Worm (Caenorhabditis elegans) whole organism, young adult: ENCODE data around the gene F35B12.10.
A peak's percentile ranks its signal among the peaks of the same experiment; 100 is the strongest.

ENCODE experiments used
- B0019.2 ChIP-seq: fragments of 200-800 bp; sonication (Bioruptor generic); conservative IDR thresholded peaks from 2 replicates; pipeline ENCODE4 v1.3.6; 2022; ENCODE audit warnings: missing genetic modification reagents, missing genetic modification characterization, missing compliant biosample characterization
- B0261.1 ChIP-seq: sonication (generic microtip); optimal IDR thresholded peaks from 2 replicates; lab custom pipeline; 2016; ENCODE audit warnings: mild to moderate bottlenecking, missing genetic modification characterization, moderate library complexity, missing compliant biosample characterization
- B0336.3 ChIP-seq: fragments of 200-800 bp; sonication (Bioruptor generic); IDR thresholded peaks from 2 replicates; pipeline ENCODE4 v1.3.6; 2022; ENCODE audit warnings: missing genetic modification characterization, missing compliant biosample characterization
- F23B12.7 ChIP-seq: sonication (generic microtip); optimal IDR thresholded peaks from 2 replicates; lab custom pipeline; 2017; ENCODE audit warnings: missing genetic modification characterization, mild to moderate bottlenecking, missing compliant biosample characterization, antibody characterized with exemption, moderate library complexity; ENCODE audit not compliant: insufficient read depth
- F52B5.7 ChIP-seq: sonication (generic microtip); optimal IDR thresholded peaks from 2 replicates; lab custom pipeline; 2016; ENCODE audit warnings: mild to moderate bottlenecking, missing genetic modification characterization, missing compliant biosample characterization
- F55B11.4 ChIP-seq: sonication (generic microtip); optimal IDR thresholded peaks from 2 replicates; lab custom pipeline; 2016; ENCODE audit warnings: missing compliant biosample characterization, missing genetic modification characterization, borderline replicate concordance; ENCODE audit not compliant: insufficient read depth
- K11D2.4 ChIP-seq: fragments of 200-800 bp; sonication (Bioruptor generic); IDR thresholded peaks from 2 replicates; pipeline ENCODE4 v1.3.6; 2022; ENCODE audit warnings: missing genetic modification reagents, missing genetic modification characterization, missing compliant biosample characterization
- K12H6.12 ChIP-seq: fragments of 200-800 bp; sonication (Bioruptor generic); optimal IDR thresholded peaks from 2 replicates; lab custom pipeline; 2018; ENCODE audit warnings: mild to moderate bottlenecking, missing genetic modification characterization, missing compliant biosample characterization
- T07F8.4 ChIP-seq: sonication (generic microtip); optimal IDR thresholded peaks from 2 replicates; lab custom pipeline; 2016; ENCODE audit warnings: mild to moderate bottlenecking, missing genetic modification characterization, moderate library complexity, missing compliant biosample characterization
- ama-1 ChIP-seq, 3 experiments: fragments of 150-350 bp in 1 of 3; sonication (generic microtip) in 2 of 3; optimal IDR thresholded peaks; 2 replicates each; lab custom pipeline; 2014 to 2018; ENCODE audit warnings: missing biosample characterization in 2 of 3, missing genetic modification characterization in 2 of 3, missing genetic modification reagents in 2 of 3
- atf-7 ChIP-seq: sonication (generic microtip); optimal IDR thresholded peaks from 2 replicates; lab custom pipeline; 2017; ENCODE audit warnings: mild to moderate bottlenecking, missing genetic modification characterization, missing compliant biosample characterization
- attf-5 ChIP-seq: fragments of 200-800 bp; sonication (Bioruptor generic); optimal IDR thresholded peaks from 2 replicates; lab custom pipeline; 2018; ENCODE audit warnings: mild to moderate bottlenecking, missing genetic modification characterization, missing compliant biosample characterization
- cebp-1 ChIP-seq, 2 experiments: fragments of 200-800 bp in 1 of 2; sonication (Bioruptor generic) in 1 of 2; sonication (generic microtip) in 1 of 2; IDR thresholded peaks in 1 of 2; optimal IDR thresholded peaks in 1 of 2; 2 replicates each; pipeline versions ENCODE4 v1.3.6 to Lab custom; 2017 to 2022; ENCODE audit warnings: missing compliant biosample characterization in 2 of 2, missing genetic modification characterization in 2 of 2, mild to moderate bottlenecking in 1 of 2, missing genetic modification reagents in 1 of 2, moderate library complexity in 1 of 2
- die-1 ChIP-seq: sonication (generic microtip); optimal IDR thresholded peaks from 2 replicates; lab custom pipeline; 2016; ENCODE audit warnings: missing genotype, mild to moderate bottlenecking, missing genetic modification characterization, missing compliant biosample characterization
- dox-1 ChIP-seq: fragments of 200-800 bp; sonication (Bioruptor generic); IDR thresholded peaks from 2 replicates; pipeline ENCODE4 v1.3.6; 2022; ENCODE audit warnings: missing genetic modification reagents, missing genetic modification characterization, missing compliant biosample characterization
- dpl-1 ChIP-seq: fragments of 150-350 bp; optimal IDR thresholded peaks from 2 replicates; lab custom pipeline; 2014; ENCODE audit warnings: missing biosample characterization, missing genetic modification reagents, missing genetic modification characterization
- ekl-4 ChIP-seq: fragments of 200-800 bp; sonication (Bioruptor generic); IDR thresholded peaks from 2 replicates; pipeline ENCODE4 v1.3.6; 2022; ENCODE audit warnings: missing genetic modification reagents, missing genetic modification characterization, missing compliant biosample characterization
- ets-4 ChIP-seq: fragments of 200-800 bp; sonication (Bioruptor generic); optimal IDR thresholded peaks from 2 replicates; lab custom pipeline; 2018; ENCODE audit warnings: mild to moderate bottlenecking, missing genetic modification characterization, missing compliant biosample characterization
- hlh-26 ChIP-seq: fragments of 200-800 bp; sonication (Bioruptor generic); conservative IDR thresholded peaks from 2 replicates; pipeline ENCODE4 v1.3.6; 2022; ENCODE audit warnings: missing genetic modification reagents, missing genetic modification characterization, missing compliant biosample characterization
- hmg-1.2 ChIP-seq: fragments of 200-800 bp; sonication (Bioruptor generic); IDR thresholded peaks from 2 replicates; pipeline ENCODE4 v1.3.6; 2022; ENCODE audit warnings: missing genetic modification reagents, missing genetic modification characterization, missing compliant biosample characterization
- let-526 ChIP-seq: fragments of 200-800 bp; sonication (Bioruptor generic); IDR thresholded peaks from 2 replicates; pipeline ENCODE4 v1.3.6; 2022; ENCODE audit warnings: missing genetic modification reagents, missing genetic modification characterization, missing compliant biosample characterization
- let-607 ChIP-seq, 2 experiments: fragments of 200-800 bp in 1 of 2; sonication (Bioruptor generic) in 1 of 2; sonication (generic microtip) in 1 of 2; optimal IDR thresholded peaks; 2 replicates each; lab custom pipeline; 2016 to 2018; ENCODE audit warnings: mild to moderate bottlenecking in 2 of 2, missing compliant biosample characterization in 2 of 2, missing genetic modification characterization in 2 of 2, moderate library complexity in 2 of 2, missing genotype in 1 of 2
- lin-35 ChIP-seq, 3 experiments: fragments of 150-350 bp in 2 of 3; sonication (generic microtip) in 1 of 3; optimal IDR thresholded peaks; 2 replicates each; lab custom pipeline; 2014 to 2018; ENCODE audit warnings: missing biosample characterization in 3 of 3, missing genetic modification characterization in 3 of 3, missing genetic modification reagents in 3 of 3
- madf-3 ChIP-seq: fragments of 200-800 bp; sonication (Bioruptor generic); IDR thresholded peaks from 2 replicates; pipeline ENCODE4 v1.3.6; 2022; ENCODE audit warnings: missing genetic modification reagents, missing genetic modification characterization, missing compliant biosample characterization
- nhr-27 ChIP-seq: fragments of 200-800 bp; sonication (Bioruptor generic); optimal IDR thresholded peaks from 2 replicates; lab custom pipeline; 2018; ENCODE audit warnings: mild to moderate bottlenecking, missing genetic modification characterization, moderate library complexity, missing compliant biosample characterization
- nhr-80 ChIP-seq: sonication (generic microtip); optimal IDR thresholded peaks from 2 replicates; lab custom pipeline; 2016; ENCODE audit warnings: missing genetic modification characterization, missing compliant biosample characterization
- nhr-90 ChIP-seq: sonication (generic microtip); optimal IDR thresholded peaks from 2 replicates; lab custom pipeline; 2016; ENCODE audit warnings: missing genotype, mild to moderate bottlenecking, missing genetic modification characterization, missing compliant biosample characterization
- snpc-4 ChIP-seq, 5 experiments: fragments of 150-350 bp in 1 of 5; sonication (generic microtip) in 4 of 5; optimal IDR thresholded peaks; 2 replicates each; lab custom pipeline; 2014 to 2018; ENCODE audit warnings: missing genetic modification characterization in 5 of 5, missing biosample characterization in 3 of 5, antibody characterized with exemption in 2 of 5, mild to moderate bottlenecking in 2 of 5, missing compliant biosample characterization in 2 of 5, missing genotype in 2 of 5, moderate library complexity in 2 of 5, missing genetic modification reagents in 1 of 5
- tbp1 ChIP-seq: fragments of 200-800 bp; sonication (Bioruptor generic); optimal IDR thresholded peaks from 2 replicates; lab custom pipeline; 2018; ENCODE audit warnings: mild to moderate bottlenecking, missing genetic modification characterization, missing compliant biosample characterization
- zim-3 ChIP-seq: sonication (generic microtip); optimal IDR thresholded peaks from 2 replicates; lab custom pipeline; 2017; ENCODE audit warnings: mild to moderate bottlenecking, missing genetic modification characterization, moderate library complexity, missing compliant biosample characterization

Gene F35B12.10

DNA sequence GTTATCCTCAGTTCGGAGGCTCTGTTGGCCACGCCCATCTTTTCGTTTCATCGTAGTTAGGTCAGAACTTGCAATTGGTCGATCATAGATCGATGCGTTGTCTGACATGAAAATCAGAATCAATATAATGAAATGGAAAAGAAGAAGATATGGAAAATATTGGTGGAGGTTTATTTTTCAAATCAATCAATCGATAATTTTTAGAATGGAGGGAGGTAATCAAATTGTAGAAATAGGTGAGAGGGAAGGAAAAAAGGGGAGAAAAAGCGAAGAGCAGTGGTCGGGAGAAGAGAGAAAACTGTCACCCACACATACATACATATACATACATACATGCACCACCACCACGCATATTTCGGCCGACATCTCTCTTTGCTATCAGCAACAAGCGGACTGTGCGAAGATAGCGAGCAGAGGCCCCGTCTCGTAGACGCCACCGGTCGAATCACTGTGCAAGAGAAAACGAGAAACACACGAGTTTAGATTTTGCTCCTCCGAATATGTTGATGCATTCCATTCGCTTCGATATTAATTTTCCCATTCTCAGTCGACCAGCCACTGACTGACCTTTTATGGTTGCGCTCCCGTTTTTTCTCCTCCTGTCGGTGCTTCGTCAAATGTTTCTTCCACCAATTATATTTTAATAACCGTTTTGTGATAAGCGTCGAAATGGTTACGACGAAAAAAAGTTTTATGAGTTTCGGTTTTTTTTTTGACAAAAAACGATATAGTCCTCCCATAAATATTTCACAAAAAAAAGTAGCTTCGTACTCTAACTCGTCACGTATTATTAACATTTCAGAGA lies at the start of gene F35B12.10:
TSS of gene F35B12.10 (minus strand) at position 51 of the 805 bp plus-strand sequence.
- TF ChIP-seq let-607 (tag; optimal IDR thresholded peaks at IDR 0.05; lab: Kevin White, UChicago): peak in 1 of 2 experiments; percentile 41
- TF ChIP-seq ets-4 (GFP tag; lab: Kevin White, UChicago): peak; percentile 59
- peak; percentile 36; the same call in 1 of the 2 replicates for TF ChIP-seq cebp-1 (GFP tag; IDR thresholded peaks at IDR 0.05; lab: Robert Waterston, UW)
- peak; percentile 23 for TF ChIP-seq cebp-1 (tag; optimal IDR thresholded peaks at IDR 0.05; lab: Kevin White, UChicago)
- TF ChIP-seq snpc-4 (GFP tag; optimal IDR thresholded peaks at IDR 0.05; lab: Kevin White, UChicago): no peak
- TF ChIP-seq snpc-4 (tag; optimal IDR thresholded peaks at IDR 0.05; lab: Kevin White, UChicago): peak in 1 of 4 experiments; percentile 7
- no peak for TF ChIP-seq zim-3 (tag; lab: Kevin White, UChicago)
- no peak for TF ChIP-seq hlh-26 (GFP tag; lab: Robert Waterston, UW)
- TF ChIP-seq nhr-90 (tag; lab: Kevin White, UChicago): peak; percentile 19
- peak; percentile 13 for TF ChIP-seq attf-5 (GFP tag; lab: Kevin White, UChicago)
- no peak for TF ChIP-seq K11D2.4
- peak; percentile 37 for TF ChIP-seq atf-7 (tag; lab: Kevin White, UChicago)
- TF ChIP-seq dox-1 (GFP tag; lab: Robert Waterston, UW): peak; percentile 69
- TF ChIP-seq tbp1 (GFP tag; lab: Kevin White, UChicago): peak; percentile 40
- TF ChIP-seq B0261.1 (tag; lab: Kevin White, UChicago): no peak
- TF ChIP-seq B0336.3 (GFP tag; lab: Robert Waterston, UW): peak; percentile 56; the same call in 1 of the 2 replicates
- peak; percentile 98 for TF ChIP-seq nhr-80 (tag; lab: Kevin White, UChicago)

DNA sequence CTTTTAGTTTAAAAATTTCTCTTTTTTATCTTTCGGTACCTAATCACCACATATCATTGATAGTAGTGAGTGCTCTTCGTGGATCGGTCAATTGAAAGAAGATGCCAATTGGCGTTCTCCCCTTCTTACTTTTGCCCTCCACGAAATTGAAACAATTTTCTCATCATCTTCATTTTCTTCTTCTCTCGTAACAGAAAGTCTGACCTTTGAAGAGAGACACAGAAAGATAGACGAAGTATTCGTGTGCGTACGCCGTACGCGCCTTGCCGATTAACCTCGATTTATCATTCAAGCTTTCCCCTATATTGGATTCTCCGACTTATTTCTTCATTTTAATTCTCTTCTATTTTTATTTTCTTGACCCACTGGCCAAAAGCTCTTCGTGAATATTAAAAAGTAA lies 48.4 kb upstream of the F35B12.10 start:
- TF ChIP-seq lin-35 (GFP tag; optimal IDR thresholded peaks at IDR 0.05; lab: Kevin White, UChicago) (no peak), T07F8.4 (tag; lab: Kevin White, UChicago) (no peak), ama-1 (optimal IDR thresholded peaks at IDR 0.05; lab: Kevin White, UChicago) (no peak), ama-1 (GFP tag; optimal IDR thresholded peaks at IDR 0.05; lab: Kevin White, UChicago) (no peak), nhr-27 (no peak), F52B5.7 (no peak), F55B11.4 (no peak), madf-3 (GFP tag; lab: Robert Waterston, UW) (no peak), dpl-1 (GFP tag; lab: Kevin White, UChicago) (no peak), nhr-80 (tag; lab: Kevin White, UChicago) (no peak), hmg-1.2 (GFP tag; lab: Robert Waterston, UW) (no peak), K12H6.12 (tag; lab: Kevin White, UChicago) (no peak), B0019.2 (no peak), let-526 (GFP tag; lab: Robert Waterston, UW) (no peak), F23B12.7 (tag; lab: Kevin White, UChicago) (no peak)

DNA sequence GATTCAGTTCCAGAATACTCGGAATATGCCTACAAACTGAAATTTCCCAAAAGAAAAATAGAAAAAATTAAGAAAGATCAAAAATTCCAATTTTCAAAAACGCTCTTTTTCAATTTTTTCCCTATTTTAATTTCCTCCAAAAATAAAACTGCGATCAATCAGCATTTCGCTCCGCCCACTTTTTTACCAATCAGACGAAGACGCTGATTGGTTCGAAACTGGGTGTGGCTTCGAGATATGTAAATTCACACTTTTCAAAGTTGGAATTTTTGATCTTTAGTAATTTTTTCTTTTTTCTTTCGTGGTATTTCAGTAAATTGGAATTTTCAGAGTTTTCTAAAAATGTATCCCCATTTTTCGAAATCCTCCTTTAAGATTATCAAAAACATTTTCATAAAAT lies 48.0 kb upstream of the F35B12.10 start:
- TF ChIP-seq hlh-26 (GFP tag; lab: Robert Waterston, UW) (no peak), ekl-4 (GFP tag; lab: Robert Waterston, UW) (no peak), die-1 (tag; lab: Kevin White, UChicago) (no peak), T07F8.4 (tag; lab: Kevin White, UChicago) (no peak)
